Worm (Caenorhabditis elegans) whole organism, L3 larva: Measurements from ENCODE around the gene C02H6.3.

ENCODE experiments used
- elt-3 ChIP-seq, 3 experiments: fragments of 150-350 bp in 1 of 3; sonication (generic microtip) in 2 of 3; optimal IDR thresholded peaks; 2 replicates in 2 of 3; 4 replicates in 1 of 3; lab custom pipeline; 2014 to 2017; ENCODE audit warnings: missing biosample characterization in 3 of 3, missing genetic modification characterization in 3 of 3
- mdl-1 ChIP-seq: fragments of 150-350 bp; optimal IDR thresholded peaks from 2 replicates; lab custom pipeline; 2014; ENCODE audit warnings: missing biosample characterization, missing genetic modification characterization
- nfya-1 ChIP-seq: sonication (generic microtip); optimal IDR thresholded peaks from 2 replicates; lab custom pipeline; 2017; ENCODE audit warnings: missing genetic modification characterization, mild to moderate bottlenecking, missing compliant biosample characterization, antibody characterized with exemption, moderate library complexity; ENCODE audit not compliant: insufficient read depth
- nhr-11 ChIP-seq: fragments of 150-350 bp; optimal IDR thresholded peaks from 2 replicates; lab custom pipeline; 2014; ENCODE audit warnings: missing biosample characterization, missing genetic modification characterization
- nhr-237 ChIP-seq: fragments of 150-350 bp; optimal IDR thresholded peaks from 2 replicates; lab custom pipeline; 2014; ENCODE audit warnings: missing biosample characterization, missing genetic modification characterization
- pqm-1 ChIP-seq: fragments of 150-350 bp; optimal IDR thresholded peaks from 2 replicates; lab custom pipeline; 2017; ENCODE audit warnings: missing biosample characterization, missing genetic modification characterization, inconsistent platforms
- unc-62 ChIP-seq: fragments of 150-350 bp; sonication (generic microtip); optimal IDR thresholded peaks from 4 replicates; lab custom pipeline; 2014; ENCODE audit warnings: missing biosample characterization, missing genetic modification reagents, missing genetic modification characterization

ce11 chrV:7411695-7412094 is 24.0 kb upstream of the C02H6.3 start, which contains the start of gene str-41:
- TF ChIP-seq nfya-1 (tag; lab: Kevin White, UChicago) (no peak), nhr-11 (tag; lab: Kevin White, UChicago) (no peak), mdl-1 (tag; lab: Kevin White, UChicago) (no peak), unc-62 (GFP tag; lab: Kevin White, UChicago) (no peak), elt-3 (tag; optimal IDR thresholded peaks at IDR 0.05; lab: Kevin White, UChicago) (no peak), pqm-1 (tag; lab: Kevin White, UChicago) (no peak), nhr-237 (no peak)
